Worm (Caenorhabditis elegans) whole organism, late embryonic: ENCODE data around the gene tdp-1.

Experiments
- ceh-24 ChIP-seq: sonication (generic microtip); optimal IDR thresholded peaks from 2 replicates; lab custom pipeline; 2016; ENCODE audit warnings: mild to moderate bottlenecking, missing genetic modification characterization, missing compliant biosample characterization
- ceh-45 ChIP-seq: fragments of 200-800 bp; sonication (Bioruptor generic); IDR thresholded peaks from 2 replicates; pipeline ENCODE4 v1.3.6; 2022; ENCODE audit warnings: missing genetic modification reagents, missing genetic modification characterization, missing compliant biosample characterization
- ceh-6 ChIP-seq: fragments of 200-800 bp; sonication (Bioruptor generic); optimal IDR thresholded peaks from 2 replicates; lab custom pipeline; 2018; ENCODE audit warnings: mild to moderate bottlenecking, missing genetic modification characterization, missing compliant biosample characterization
- dve-1 ChIP-seq: sonication (generic microtip); optimal IDR thresholded peaks from 2 replicates; lab custom pipeline; 2017; ENCODE audit warnings: antibody characterized with exemption, mild to moderate bottlenecking, missing genetic modification characterization, missing compliant biosample characterization
- fax-1 ChIP-seq: sonication (generic microtip); optimal IDR thresholded peaks from 2 replicates; lab custom pipeline; 2016; ENCODE audit warnings: missing genotype, missing genetic modification characterization, missing compliant biosample characterization
- hlh-30 ChIP-seq: sonication (generic microtip); optimal IDR thresholded peaks from 2 replicates; lab custom pipeline; 2017; ENCODE audit warnings: antibody characterized with exemption, missing genetic modification characterization, missing compliant biosample characterization; ENCODE audit not compliant: insufficient read depth
- hlh-6 ChIP-seq: sonication (generic microtip); optimal IDR thresholded peaks from 2 replicates; lab custom pipeline; 2016; ENCODE audit warnings: missing genotype, missing genetic modification characterization, missing compliant biosample characterization
- nfya-1 ChIP-seq: sonication (generic microtip); optimal IDR thresholded peaks from 2 replicates; lab custom pipeline; 2017; ENCODE audit warnings: missing genetic modification characterization, mild to moderate bottlenecking, missing compliant biosample characterization, antibody characterized with exemption, moderate library complexity
- pha-4 ChIP-seq: fragments of 150-350 bp; optimal IDR thresholded peaks from 2 replicates; lab custom pipeline; 2018; ENCODE audit warnings: missing biosample characterization, missing genetic modification reagents, missing genetic modification characterization
- unc-86 ChIP-seq: sonication (generic microtip); optimal IDR thresholded peaks from 2 replicates; lab custom pipeline; 2016; ENCODE audit warnings: missing genetic modification characterization, missing compliant biosample characterization

ce11 chrII:9014877-9015505, 17.4 kb downstream of the tdp-1 start:
- TF ChIP-seq dve-1 (no peak), ceh-45 (GFP tag; lab: Robert Waterston, UW) (no peak), pha-4 (tag; lab: Kevin White, UChicago) (no peak), ceh-6 (GFP tag; lab: Kevin White, UChicago) (no peak), nfya-1 (tag; lab: Kevin White, UChicago) (no peak), hlh-6 (tag; lab: Kevin White, UChicago) (no peak), unc-86 (tag; lab: Kevin White, UChicago) (no peak), hlh-30 (no peak), ceh-24 (tag; lab: Kevin White, UChicago) (no peak), fax-1 (tag; lab: Kevin White, UChicago) (no peak)
